Fruit fly (Drosophila melanogaster) whole organism, embryonic: ENCODE data around the gene Pisd.
A peak's percentile ranks its signal among the peaks of the same experiment; 100 is the strongest.

Source experiments
- Aef1 ChIP-seq: fragments of 200-800 bp; sonication (Bioruptor generic); IDR thresholded peaks from 3 replicates; pipeline ENCODE4 v1.3.6; 2022; ENCODE audit warnings: missing biosample characterization, missing genetic modification characterization
- CG10462 ChIP-seq: fragments of 200-800 bp; sonication (Bioruptor generic); optimal IDR thresholded peaks from 2 replicates; lab custom pipeline; 2016; ENCODE audit warnings: missing biosample characterization, missing genetic modification characterization
- CG11085 ChIP-seq: fragments of 200-800 bp; sonication (Bioruptor generic); IDR thresholded peaks from 2 replicates; pipeline ENCODE4 v1.3.6; 2022; ENCODE audit warnings: missing biosample characterization, missing genetic modification characterization
- CG11093 ChIP-seq: fragments of 200-800 bp; sonication (Bioruptor generic); IDR thresholded peaks from 3 replicates; pipeline ENCODE4 v1.3.6; 2022; ENCODE audit warnings: missing biosample characterization, missing genetic modification characterization
- CG12071 ChIP-seq: fragments of 200-800 bp; sonication (Bioruptor generic); optimal IDR thresholded peaks from 3 replicates; lab custom pipeline; 2018; ENCODE audit warnings: missing biosample characterization, mild to moderate bottlenecking, missing genetic modification characterization
- CG1233 ChIP-seq: fragments of 200-800 bp; sonication (Bioruptor generic); optimal IDR thresholded peaks from 4 replicates; lab custom pipeline; 2018; ENCODE audit warnings: missing biosample characterization, mild to moderate bottlenecking, missing genetic modification characterization
- CG12391 ChIP-seq: fragments of 200-800 bp; sonication (Bioruptor generic); optimal IDR thresholded peaks from 3 replicates; lab custom pipeline; 2018; ENCODE audit warnings: missing biosample characterization, mild to moderate bottlenecking, missing genetic modification characterization, moderate library complexity
- CG13287 ChIP-seq: fragments of 200-800 bp; sonication (Bioruptor generic); IDR thresholded peaks from 2 replicates; pipeline ENCODE4 v1.3.6; 2022; ENCODE audit warnings: missing biosample characterization, missing genetic modification characterization; ENCODE audit not compliant: partially characterized antibody
- CG14014 ChIP-seq: fragments of 200-800 bp; sonication (Bioruptor generic); IDR thresholded peaks from 2 replicates; pipeline ENCODE4 v1.3.6; 2022; ENCODE audit warnings: missing biosample characterization, missing genetic modification characterization
- CG14441 ChIP-seq: fragments of 200-800 bp; sonication (Bioruptor generic); IDR thresholded peaks from 2 replicates; pipeline ENCODE4 v1.3.6; 2022; ENCODE audit warnings: missing biosample characterization, missing genetic modification characterization
- CG14860 ChIP-seq: fragments of 200-800 bp; sonication (Bioruptor generic); IDR thresholded peaks from 3 replicates; pipeline ENCODE4 v1.3.6; 2022; ENCODE audit warnings: missing biosample characterization, missing genetic modification characterization; ENCODE audit not compliant: partially characterized antibody
- CG15601 ChIP-seq: fragments of 200-800 bp; sonication (Bioruptor generic); optimal IDR thresholded peaks from 3 replicates; lab custom pipeline; 2019; ENCODE audit warnings: missing biosample characterization, mild to moderate bottlenecking, missing genetic modification characterization, moderate library complexity
- CG17612 ChIP-seq: fragments of 200-800 bp; sonication (Bioruptor generic); IDR thresholded peaks from 2 replicates; pipeline ENCODE4 v1.3.6; 2022; ENCODE audit warnings: missing biosample characterization, missing genetic modification characterization
- CG17829 ChIP-seq: fragments of 200-800 bp; optimal IDR thresholded peaks from 2 replicates; lab custom pipeline; 2019; ENCODE audit warnings: missing biosample characterization, mild to moderate bottlenecking, missing genetic modification characterization, moderate library complexity
- CG17912 ChIP-seq: fragments of 200-800 bp; sonication (Bioruptor generic); optimal IDR thresholded peaks from 2 replicates; lab custom pipeline; 2018; ENCODE audit warnings: missing biosample characterization, mild to moderate bottlenecking, missing genetic modification characterization
- CG2116 ChIP-seq: fragments of 200-800 bp; sonication (Bioruptor generic); optimal IDR thresholded peaks from 3 replicates; lab custom pipeline; 2018; ENCODE audit warnings: missing biosample characterization, mild to moderate bottlenecking, missing genetic modification characterization
- CG33213 ChIP-seq: fragments of 200-800 bp; sonication (Bioruptor generic); optimal IDR thresholded peaks from 3 replicates; lab custom pipeline; 2016; ENCODE audit warnings: missing biosample characterization, missing genetic modification characterization
- CG3838 ChIP-seq: fragments of 200-800 bp; sonication (Bioruptor generic); optimal IDR thresholded peaks from 3 replicates; lab custom pipeline; 2016; ENCODE audit warnings: missing biosample characterization, missing genetic modification characterization
- CG4854 ChIP-seq: fragments of 200-800 bp; sonication (Bioruptor generic); optimal IDR thresholded peaks from 2 replicates; lab custom pipeline; 2016; ENCODE audit warnings: missing biosample characterization, missing genetic modification characterization, inconsistent platforms
- CG5245 ChIP-seq: fragments of 200-800 bp; sonication (Bioruptor generic); optimal IDR thresholded peaks from 3 replicates; lab custom pipeline; 2016; ENCODE audit warnings: missing biosample characterization, missing genetic modification characterization
- CG6254 ChIP-seq: fragments of 200-800 bp; sonication (Bioruptor generic); optimal IDR thresholded peaks from 3 replicates; lab custom pipeline; 2017; ENCODE audit warnings: mild to moderate bottlenecking, missing biosample characterization, missing genetic modification reagents, missing genetic modification characterization
- CG6689 ChIP-seq: fragments of 200-800 bp; sonication (Bioruptor generic); IDR thresholded peaks from 2 replicates; pipeline ENCODE4 v1.3.6; 2022; ENCODE audit warnings: missing biosample characterization, missing genetic modification characterization
- CG7786 ChIP-seq: fragments of 200-800 bp; sonication (Bioruptor generic); optimal IDR thresholded peaks from 2 replicates; lab custom pipeline; 2016; ENCODE audit warnings: missing biosample characterization, missing genetic modification characterization
- CkIIα-i1 ChIP-seq: fragments of 200-800 bp; sonication (Bioruptor generic); IDR thresholded peaks from 2 replicates; pipeline ENCODE4 v1.3.6; 2022; ENCODE audit warnings: missing biosample characterization, missing genetic modification characterization
- D19A ChIP-seq: fragments of 200-800 bp; optimal IDR thresholded peaks from 3 replicates; lab custom pipeline; 2019; ENCODE audit warnings: missing biosample characterization, mild to moderate bottlenecking, missing genetic modification characterization, moderate library complexity
- Dek ChIP-seq: fragments of 200-800 bp; sonication (Bioruptor generic); optimal IDR thresholded peaks from 3 replicates; lab custom pipeline; 2019; ENCODE audit warnings: missing biosample characterization, mild to moderate bottlenecking, missing genetic modification characterization, moderate library complexity
- Ets65A ChIP-seq: fragments of 200-800 bp; sonication (Bioruptor generic); peaks from one replicate; lab custom pipeline; 2016; ENCODE audit warnings: missing biosample characterization, missing genetic modification characterization
- H15 ChIP-seq: fragments of 200-800 bp; sonication (Bioruptor generic); IDR thresholded peaks from 3 replicates; pipeline ENCODE4 v1.3.6; 2022; ENCODE audit warnings: missing biosample characterization, missing genetic modification characterization
- Lpt ChIP-seq: fragments of >200 bp; optimal IDR thresholded peaks from 2 replicates; lab custom pipeline; 2018; ENCODE audit warnings: missing biosample characterization, missing genetic modification characterization
- Sin3A ChIP-seq: fragments of >200 bp; optimal IDR thresholded peaks from 2 replicates; lab custom pipeline; 2018
- Stat92E ChIP-seq, 3 experiments: fragments of >200 bp in 2 of 3; fragments of 200-800 bp in 1 of 3; sonication (Bioruptor generic) in 1 of 3; optimal IDR thresholded peaks; 2 replicates each; lab custom pipeline; 2017 to 2019; ENCODE audit warnings: missing biosample characterization in 3 of 3, missing genetic modification characterization in 3 of 3, mild to moderate bottlenecking in 1 of 3, moderate library complexity in 1 of 3
- bbx ChIP-seq: fragments of 200-800 bp; sonication (Bioruptor generic); IDR thresholded peaks from 2 replicates; pipeline ENCODE4 v1.3.6; 2022; ENCODE audit warnings: missing biosample characterization, missing genetic modification characterization; ENCODE audit not compliant: partially characterized antibody
- caup ChIP-seq: fragments of 200-800 bp; sonication (Bioruptor generic); optimal IDR thresholded peaks from 3 replicates; lab custom pipeline; 2017; ENCODE audit warnings: missing biosample characterization, mild to moderate bottlenecking, missing genetic modification characterization, moderate library complexity; ENCODE audit not compliant: severe bottlenecking
- danr ChIP-seq: fragments of 200-800 bp; sonication (Bioruptor generic); IDR thresholded peaks from 2 replicates; pipeline ENCODE4 v1.3.6; 2022; ENCODE audit warnings: missing biosample characterization, missing genetic modification characterization
- dimm ChIP-seq: fragments of 200-800 bp; sonication (Bioruptor generic); IDR thresholded peaks from 2 replicates; pipeline ENCODE4 v1.3.6; 2022; ENCODE audit warnings: missing biosample characterization, missing genetic modification characterization
- ewg ChIP-seq: fragments of 200-800 bp; sonication (Bioruptor generic); optimal IDR thresholded peaks from 3 replicates; lab custom pipeline; 2017; ENCODE audit warnings: mild to moderate bottlenecking, missing biosample characterization, missing genetic modification reagents, missing genetic modification characterization
- h ChIP-seq: fragments of >200 bp; optimal IDR thresholded peaks from 2 replicates; lab custom pipeline; 2017
- her ChIP-seq: fragments of 200-800 bp; sonication (Bioruptor generic); optimal IDR thresholded peaks from 2 replicates; lab custom pipeline; 2016; ENCODE audit warnings: missing biosample characterization, missing genetic modification characterization
- jing ChIP-seq: fragments of 200-800 bp; sonication (Bioruptor generic); optimal IDR thresholded peaks from 2 replicates; lab custom pipeline; 2018; ENCODE audit warnings: missing biosample characterization, mild to moderate bottlenecking, missing genetic modification characterization
- kah ChIP-seq: fragments of 200-800 bp; sonication (Bioruptor generic); optimal IDR thresholded peaks from 2 replicates; lab custom pipeline; 2018; ENCODE audit warnings: missing biosample characterization, mild to moderate bottlenecking, missing genetic modification characterization
- ken ChIP-seq: fragments of 200-800 bp; sonication (Bioruptor generic); IDR thresholded peaks from 3 replicates; pipeline ENCODE4 v1.3.6; 2022; ENCODE audit warnings: missing biosample characterization, missing genetic modification characterization
- nerfin-1 ChIP-seq: fragments of 200-800 bp; sonication (Bioruptor generic); optimal IDR thresholded peaks from 3 replicates; lab custom pipeline; 2019; ENCODE audit warnings: missing biosample characterization, mild to moderate bottlenecking, missing genetic modification characterization, moderate library complexity
- oc ChIP-seq: fragments of 200-800 bp; sonication (Bioruptor generic); optimal IDR thresholded peaks from 2 replicates; lab custom pipeline; 2018; ENCODE audit warnings: missing biosample characterization, mild to moderate bottlenecking, missing genetic modification characterization, moderate library complexity
- otp ChIP-seq: fragments of 200-800 bp; sonication (Bioruptor generic); IDR thresholded peaks from 3 replicates; pipeline ENCODE4, ENCODE4 v1.3.6; 2022; ENCODE audit warnings: missing biosample characterization, missing genetic modification characterization
- psq ChIP-seq: fragments of 200-800 bp; sonication (Bioruptor generic); optimal IDR thresholded peaks from 2 replicates; lab custom pipeline; 2017; ENCODE audit warnings: missing biosample characterization, missing genetic modification characterization
- pum ChIP-seq: fragments of 200-800 bp; sonication (Bioruptor generic); optimal IDR thresholded peaks from 2 replicates; lab custom pipeline; 2016; ENCODE audit warnings: missing biosample characterization, missing genetic modification characterization
- seq ChIP-seq: fragments of 200-800 bp; sonication (Bioruptor generic); IDR thresholded peaks from 2 replicates; pipeline ENCODE4 v1.3.6; 2022; ENCODE audit warnings: missing biosample characterization, missing genetic modification characterization
- tna ChIP-seq: fragments of 200-800 bp; sonication (Bioruptor generic); IDR thresholded peaks from 2 replicates; pipeline ENCODE4 v1.3.6; 2022; ENCODE audit warnings: missing biosample characterization, missing genetic modification characterization; ENCODE audit not compliant: partially characterized antibody
- toy ChIP-seq: fragments of 200-800 bp; sonication (Bioruptor generic); IDR thresholded peaks from 2 replicates; pipeline ENCODE4 v1.3.6; 2022; ENCODE audit warnings: missing biosample characterization, missing genetic modification characterization
- twi ChIP-seq: fragments of 200-800 bp; optimal IDR thresholded peaks from 2 replicates; lab custom pipeline; 2019; ENCODE audit warnings: missing biosample characterization, mild to moderate bottlenecking, missing genetic modification characterization, moderate library complexity
- zfh2 ChIP-seq: fragments of 200-800 bp; sonication (Bioruptor generic); optimal IDR thresholded peaks from 2 replicates; lab custom pipeline; 2016; ENCODE audit warnings: missing biosample characterization, missing genetic modification characterization

Gene Pisd

dm6 chr3R:24025715-24026467, 24.7 kb upstream of the Pisd start (continued):
- TF ChIP-seq CkIIα-i1 (GFP tag; lab: Robert Waterston, UW) (no peak), Stat92E (GFP tag; optimal IDR thresholded peaks at IDR 0.05; lab: Kevin White, UChicago) (no peak), CG10462 (GFP tag; lab: Kevin White, UChicago) (no peak), CG12071 (GFP tag; lab: Kevin White, UChicago) (no peak), CG11085 (no peak), ewg (GFP tag; lab: Kevin White, UChicago) (no peak), CG14441 (GFP tag; lab: Robert Waterston, UW) (peak; percentile 32; the same call in 1 of the 2 replicates), kah (no peak), CG6254 (GFP tag; lab: Kevin White, UChicago) (no peak), D19A (tag; lab: Kevin White, UChicago) (no peak), caup (GFP tag; lab: Kevin White, UChicago) (no peak), toy (GFP tag; lab: Robert Waterston, UW) (no peak), seq (GFP tag; lab: Robert Waterston, UW) (no peak), CG33213 (GFP tag; lab: Kevin White, UChicago) (no peak), tna (GFP tag; lab: Robert Waterston, UW) (no peak), jing (GFP tag; lab: Kevin White, UChicago) (no peak), Aef1 (GFP tag; lab: Robert Waterston, UW) (no peak), CG12391 (peak; percentile 58), nerfin-1 (tag; lab: Kevin White, UChicago) (no peak), oc (tag; lab: Kevin White, UChicago) (no peak), CG3838 (no peak), Lpt (GFP tag; lab: Kevin White, UChicago) (no peak), CG13287 (GFP tag; lab: Robert Waterston, UW) (no peak), ken (no peak), H15 (GFP tag; lab: Robert Waterston, UW) (no peak), zfh2 (GFP tag; lab: Kevin White, UChicago) (no peak), CG14860 (GFP tag; lab: Robert Waterston, UW) (no peak), twi (tag; lab: Kevin White, UChicago) (no peak), CG5245 (no peak), h (lab: Kevin White, UChicago) (no peak), danr (GFP tag; lab: Robert Waterston, UW) (no peak), bbx (no peak), CG2116 (GFP tag; lab: Kevin White, UChicago) (no peak), psq (no peak), CG1233 (GFP tag; lab: Kevin White, UChicago) (peak; percentile 4), CG17912 (no peak), CG14014 (GFP tag; lab: Robert Waterston, UW) (peak; percentile 36; the same call in 1 of the 2 replicates), CG6689 (no peak), CG17829 (tag; lab: Kevin White, UChicago) (peak; percentile 13), Ets65A (GFP tag; lab: Kevin White, UChicago) (no peak), Dek (tag; lab: Kevin White, UChicago) (no peak), pum (GFP tag; lab: Kevin White, UChicago) (no peak), dimm (GFP tag; lab: Robert Waterston, UW) (no peak), CG17612 (GFP tag; lab: Robert Waterston, UW) (no peak), CG4854 (GFP tag; lab: Kevin White, UChicago) (no peak), CG15601 (tag; lab: Kevin White, UChicago) (no peak), otp (GFP tag; lab: Robert Waterston, UW) (no peak), CG7786 (GFP tag; lab: Kevin White, UChicago) (peak; percentile 23), her (GFP tag; lab: Kevin White, UChicago) (no peak), Sin3A (lab: Kevin White, UChicago) (no peak), CG11093 (GFP tag; lab: Robert Waterston, UW) (0 out of 3 replicates have a peak, but pooled peaks have one; percentile 25)
